Worm (Caenorhabditis elegans) whole organism, L2 larva: ENCODE results near the gene F33A8.7.

Experiments used
- aly-2 ChIP-seq: fragments of 150-350 bp; optimal IDR thresholded peaks from 2 replicates; lab custom pipeline; 2014; ENCODE audit warnings: missing biosample characterization, missing genetic modification characterization
- ama-1 ChIP-seq: fragments of 150-350 bp; optimal IDR thresholded peaks from 2 replicates; lab custom pipeline; 2018; ENCODE audit warnings: inconsistent platforms
- egl-27 ChIP-seq: sonication (generic microtip); optimal IDR thresholded peaks from 3 replicates; lab custom pipeline; 2017; ENCODE audit warnings: missing biosample characterization, missing genetic modification reagents, missing genetic modification characterization
- elt-3 ChIP-seq: sonication (generic microtip); optimal IDR thresholded peaks from 2 replicates; lab custom pipeline; 2017; ENCODE audit warnings: missing biosample characterization, missing genetic modification characterization
- fos-1 ChIP-seq: fragments of 150-350 bp; optimal IDR thresholded peaks from 2 replicates; lab custom pipeline; 2014; ENCODE audit warnings: missing biosample characterization, missing genetic modification characterization
- lin-13 ChIP-seq: fragments of 150-350 bp; optimal IDR thresholded peaks from 2 replicates; lab custom pipeline; 2014; ENCODE audit warnings: missing biosample characterization, missing genetic modification reagents, missing genetic modification characterization
- lin-39 ChIP-seq: fragments of 150-350 bp; optimal IDR thresholded peaks from 2 replicates; lab custom pipeline; 2014; ENCODE audit warnings: missing biosample characterization, missing genetic modification reagents, missing genetic modification characterization
- mdl-1 ChIP-seq, 2 experiments: fragments of 150-350 bp in 1 of 2; sonication (generic microtip) in 1 of 2; optimal IDR thresholded peaks; 2 replicates each; lab custom pipeline; 2017; ENCODE audit warnings: missing biosample characterization in 2 of 2, missing genetic modification characterization in 2 of 2
- nhr-10 ChIP-seq: sonication (generic microtip); optimal IDR thresholded peaks from 2 replicates; lab custom pipeline; 2017; ENCODE audit warnings: missing biosample characterization, missing genetic modification characterization
- nhr-237 ChIP-seq: fragments of 150-350 bp; optimal IDR thresholded peaks from 2 replicates; lab custom pipeline; 2014; ENCODE audit warnings: missing biosample characterization, missing genetic modification characterization
- sma-9 ChIP-seq, 2 experiments: fragments of 150-350 bp in 1 of 2; sonication (generic microtip) in 1 of 2; optimal IDR thresholded peaks; 2 replicates each; lab custom pipeline; 2014 to 2016; ENCODE audit warnings: missing genetic modification characterization in 2 of 2, mild to moderate bottlenecking in 1 of 2, missing biosample characterization in 1 of 2, missing compliant biosample characterization in 1 of 2, missing genetic modification reagents in 1 of 2, moderate library complexity in 1 of 2
- ztf-1 ChIP-seq: fragments of 200-800 bp; sonication (Bioruptor generic); conservative IDR thresholded peaks from 2 replicates; pipeline ENCODE4 v1.3.6; 2022; ENCODE audit warnings: missing genetic modification characterization, missing compliant biosample characterization
- ztf-11 ChIP-seq: sonication (generic microtip); optimal IDR thresholded peaks from 2 replicates; lab custom pipeline; 2017; ENCODE audit warnings: missing biosample characterization, missing genetic modification characterization

- TF ChIP-seq egl-27 (tag; lab: Kevin White, UChicago) = no peak
- TF ChIP-seq ztf-1 (GFP tag; lab: Robert Waterston, UW) = no peak
- no peak for TF ChIP-seq nhr-237 (tag; lab: Kevin White, UChicago)
- no peak for TF ChIP-seq lin-13
- no peak for TF ChIP-seq elt-3 (tag; lab: Kevin White, UChicago)
- no peak for TF ChIP-seq sma-9 (GFP tag; optimal IDR thresholded peaks at IDR 0.05; lab: Kevin White, UChicago)
- TF ChIP-seq sma-9 (tag; optimal IDR thresholded peaks at IDR 0.05; lab: Kevin White, UChicago) = no peak
- no peak for TF ChIP-seq ama-1 (lab: Kevin White, UChicago)
- no peak for TF ChIP-seq lin-39 (tag; lab: Kevin White, UChicago)
- no peak for TF ChIP-seq fos-1 (tag; lab: Kevin White, UChicago)
- TF ChIP-seq nhr-10 (tag; lab: Kevin White, UChicago) = no peak
- TF ChIP-seq aly-2 = no peak
- no peak for TF ChIP-seq ztf-11 (tag; lab: Kevin White, UChicago)
- no peak for TF ChIP-seq mdl-1 (tag; optimal IDR thresholded peaks at IDR 0.05; lab: Kevin White, UChicago)
Measured at ce11 chrII:11057256-11057655, 31.8 kb upstream of the F33A8.7 start.
